Worm (Caenorhabditis elegans) whole organism, early embryonic: Measurements from ENCODE around the gene Y38H6A.3.
"Not testable (repeated sequence)": the region's sequence is repeated elsewhere in the genome, so short reads cannot be mapped to it uniquely, and the experiment has no call there.

ENCODE experiments used
- B0310.2 ChIP-seq: sonication (generic microtip); optimal IDR thresholded peaks from 2 replicates; lab custom pipeline; 2016; ENCODE audit warnings: mild to moderate bottlenecking, missing genetic modification characterization, missing compliant biosample characterization
- F13C5.2 ChIP-seq: sonication (generic microtip); optimal IDR thresholded peaks from 2 replicates; lab custom pipeline; 2017; ENCODE audit warnings: mild to moderate bottlenecking, missing genetic modification characterization, inconsistent platforms, missing compliant biosample characterization
- aly-1 ChIP-seq: sonication (generic microtip); optimal IDR thresholded peaks from 2 replicates; lab custom pipeline; 2016; ENCODE audit warnings: missing genetic modification characterization, missing compliant biosample characterization
- ama-1 ChIP-seq: fragments of 150-350 bp; optimal IDR thresholded peaks from 2 replicates; lab custom pipeline; 2014
- ceh-13 ChIP-seq: fragments of 200-800 bp; sonication (Bioruptor generic); optimal IDR thresholded peaks from 2 replicates; lab custom pipeline; 2018; ENCODE audit warnings: mild to moderate bottlenecking, missing genetic modification characterization, missing compliant biosample characterization
- ceh-36 ChIP-seq: sonication (generic microtip); optimal IDR thresholded peaks from 2 replicates; lab custom pipeline; 2016; ENCODE audit warnings: missing genetic modification characterization, inconsistent platforms, missing compliant biosample characterization
- ets-7 ChIP-seq: sonication (generic microtip); optimal IDR thresholded peaks from 2 replicates; lab custom pipeline; 2016; ENCODE audit warnings: missing genotype, missing genetic modification characterization, missing compliant biosample characterization
- flt-1 ChIP-seq: fragments of 200-800 bp; sonication (Bioruptor generic); IDR thresholded peaks from 2 replicates; pipeline ENCODE4 v1.3.6; 2022; ENCODE audit warnings: missing genetic modification characterization, missing compliant biosample characterization
- hmbx-1 ChIP-seq: sonication (generic microtip); optimal IDR thresholded peaks from 2 replicates; lab custom pipeline; 2016; ENCODE audit warnings: mild to moderate bottlenecking, missing genetic modification characterization, missing compliant biosample characterization
- hmg-4 ChIP-seq: fragments of 200-800 bp; sonication (Bioruptor generic); optimal IDR thresholded peaks from 2 replicates; lab custom pipeline; 2018; ENCODE audit warnings: mild to moderate bottlenecking, missing genetic modification characterization, missing compliant biosample characterization
- hnd-1 ChIP-seq: sonication (generic microtip); optimal IDR thresholded peaks from 2 replicates; lab custom pipeline; 2016; ENCODE audit warnings: missing genetic modification characterization, missing compliant biosample characterization
- pes-1 ChIP-seq: fragments of 200-800 bp; sonication (Bioruptor generic); IDR thresholded peaks from 2 replicates; pipeline ENCODE4 v1.3.6; 2022; ENCODE audit warnings: missing genetic modification reagents, missing genetic modification characterization, missing compliant biosample characterization
- scrt-1 ChIP-seq: fragments of 200-800 bp; sonication (Bioruptor generic); IDR thresholded peaks from 2 replicates; pipeline ENCODE4 v1.3.6; 2022; ENCODE audit warnings: missing genetic modification characterization, missing compliant biosample characterization
- sea-1 ChIP-seq: fragments of 200-800 bp; sonication (Bioruptor generic); conservative IDR thresholded peaks from 2 replicates; pipeline ENCODE4 v1.3.6; 2022; ENCODE audit warnings: missing genetic modification characterization, missing compliant biosample characterization
- tbx-11 ChIP-seq: fragments of 200-800 bp; sonication (Bioruptor generic); IDR thresholded peaks from 2 replicates; pipeline ENCODE4 v1.3.6; 2022; ENCODE audit warnings: missing genetic modification characterization, missing compliant biosample characterization
- tbx-37 ChIP-seq: fragments of 200-800 bp; sonication (Bioruptor generic); conservative IDR thresholded peaks from 2 replicates; pipeline ENCODE4 v1.3.6; 2022; ENCODE audit warnings: missing genetic modification reagents, missing genetic modification characterization, missing compliant biosample characterization
- tra-4 ChIP-seq: sonication (generic microtip); optimal IDR thresholded peaks from 2 replicates; lab custom pipeline; 2017; ENCODE audit warnings: missing genetic modification characterization, missing compliant biosample characterization

Y38H6A.3 gene

DNA sequence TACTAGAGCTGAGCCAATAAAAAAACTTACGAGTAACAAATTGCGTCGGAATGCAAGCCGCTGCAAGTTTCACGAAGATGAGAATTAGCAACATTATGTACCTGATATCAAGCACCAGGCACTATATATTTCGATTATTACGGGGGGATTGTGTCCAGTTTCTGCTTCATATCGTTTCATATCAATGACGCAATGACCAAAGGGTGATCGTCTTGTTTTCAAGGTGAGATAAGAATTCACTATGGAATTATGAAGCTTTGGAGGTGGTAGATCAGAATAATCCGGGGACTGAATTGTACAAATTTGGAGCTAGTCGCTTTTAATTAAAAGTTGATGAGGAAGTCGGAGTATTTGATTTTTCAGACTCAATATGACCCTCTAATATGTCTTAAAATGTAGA is 21.9 kb downstream of the Y38H6A.3 start, which contains the start of gene K02E2.8:
K02E2.8 (minus strand) TSS at position 101 of the 400 bp plus-strand sequence.
- TF ChIP-seq hmbx-1 (tag; lab: Kevin White, UChicago) (no peak), ceh-36 (tag; lab: Kevin White, UChicago) (no peak), F13C5.2 (tag; lab: Kevin White, UChicago) (no peak), scrt-1 (no peak), B0310.2 (no peak), ama-1 (no peak), hnd-1 (tag; lab: Kevin White, UChicago) (no peak), pes-1 (no peak), tbx-11 (GFP tag; lab: Robert Waterston, UW) (no peak), tbx-37 (GFP tag; lab: Robert Waterston, UW) (no peak), tra-4 (tag; lab: Kevin White, UChicago) (no peak), ets-7 (tag; lab: Kevin White, UChicago) (no peak), sea-1 (GFP tag; lab: Robert Waterston, UW) (no peak), aly-1 (tag; lab: Kevin White, UChicago) (no peak), hmg-4 (no peak), ceh-13 (GFP tag; lab: Kevin White, UChicago) (no peak), flt-1 (no peak)

DNA sequence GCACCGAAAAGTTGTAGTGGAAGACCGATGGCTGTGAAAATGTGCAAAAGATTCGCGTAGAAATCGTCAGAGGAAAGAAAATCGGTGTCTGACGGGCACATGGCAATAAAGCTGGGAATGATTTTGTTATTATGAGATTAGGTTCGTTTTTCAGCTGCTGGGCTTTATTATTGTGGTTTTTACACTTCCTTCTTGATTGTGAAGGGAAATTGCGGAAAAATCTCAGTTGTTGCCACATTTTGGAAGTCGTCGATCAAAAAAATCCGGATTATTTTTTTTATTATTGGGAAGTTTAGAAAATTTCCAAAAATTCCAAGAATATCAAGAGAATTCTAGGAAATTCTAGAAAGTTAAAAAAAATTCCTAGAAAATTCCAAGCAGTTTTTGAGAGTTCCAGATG is 24.2 kb downstream of the Y38H6A.3 start, which contains the start of gene srh-177:
srh-177 (minus strand) TSS at position 101 of the 400 bp plus-strand sequence.
- TF ChIP-seq ceh-13 (GFP tag; lab: Kevin White, UChicago); ceh-36 (tag; lab: Kevin White, UChicago); ets-7 (tag; lab: Kevin White, UChicago): not testable (repeated sequence)

DNA sequence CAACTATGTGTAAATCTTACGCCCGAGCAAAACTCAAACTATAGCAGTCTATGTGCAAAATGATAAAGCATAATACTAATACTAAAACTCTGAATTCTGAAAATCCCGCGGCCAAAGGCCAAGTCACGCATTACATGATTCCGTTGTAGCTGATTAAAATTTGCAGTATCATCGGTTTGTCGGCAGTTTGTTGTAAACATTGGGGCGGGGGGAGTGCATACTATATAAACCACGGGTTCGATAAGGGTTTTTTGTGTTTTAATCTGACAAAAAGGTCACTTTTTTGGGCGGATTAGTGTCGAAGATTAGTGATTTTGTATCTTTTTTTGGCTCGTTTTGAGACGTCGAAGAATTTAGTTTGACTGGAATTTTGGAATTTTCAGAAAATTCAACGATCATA is 29.5 kb downstream of the Y38H6A.3 start:
- TF ChIP-seq tbx-37 (GFP tag; lab: Robert Waterston, UW) (no peak), pes-1 (no peak), ama-1 (no peak), flt-1 (no peak), ceh-36 (tag; lab: Kevin White, UChicago) (no peak), hmbx-1 (tag; lab: Kevin White, UChicago) (no peak), aly-1 (tag; lab: Kevin White, UChicago) (no peak), sea-1 (GFP tag; lab: Robert Waterston, UW) (no peak), ets-7 (tag; lab: Kevin White, UChicago) (no peak), ceh-13 (GFP tag; lab: Kevin White, UChicago) (no peak), F13C5.2 (tag; lab: Kevin White, UChicago) (no peak), scrt-1 (no peak), tra-4 (tag; lab: Kevin White, UChicago) (no peak), tbx-11 (GFP tag; lab: Robert Waterston, UW) (no peak), hmg-4 (no peak), hnd-1 (tag; lab: Kevin White, UChicago) (no peak), B0310.2 (no peak)

DNA sequence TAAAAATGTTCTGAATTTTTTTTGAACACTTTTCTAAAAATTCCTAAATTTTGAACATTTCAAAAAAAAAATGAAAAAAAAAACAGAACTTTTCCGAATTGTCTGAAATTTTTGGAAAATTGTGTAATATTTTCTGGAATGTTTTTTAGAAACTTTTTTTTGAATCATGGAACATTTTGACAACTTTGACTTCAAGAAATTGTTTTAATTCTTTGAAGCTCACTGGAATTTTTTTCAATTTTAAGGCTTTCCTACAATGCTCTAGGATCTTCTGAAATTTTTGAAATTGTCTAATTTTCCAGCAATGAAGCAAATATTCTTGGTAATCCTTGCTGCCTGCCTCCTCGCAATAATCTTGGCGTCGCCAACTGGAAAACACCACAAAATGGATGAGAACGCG is 30.2 kb downstream of the Y38H6A.3 start, which contains the start of gene ins-35:
ins-35 (plus strand) TSS at position 301 of the 400 bp plus-strand sequence.
- no peak for TF ChIP-seq tbx-11 (GFP tag; lab: Robert Waterston, UW)

DNA sequence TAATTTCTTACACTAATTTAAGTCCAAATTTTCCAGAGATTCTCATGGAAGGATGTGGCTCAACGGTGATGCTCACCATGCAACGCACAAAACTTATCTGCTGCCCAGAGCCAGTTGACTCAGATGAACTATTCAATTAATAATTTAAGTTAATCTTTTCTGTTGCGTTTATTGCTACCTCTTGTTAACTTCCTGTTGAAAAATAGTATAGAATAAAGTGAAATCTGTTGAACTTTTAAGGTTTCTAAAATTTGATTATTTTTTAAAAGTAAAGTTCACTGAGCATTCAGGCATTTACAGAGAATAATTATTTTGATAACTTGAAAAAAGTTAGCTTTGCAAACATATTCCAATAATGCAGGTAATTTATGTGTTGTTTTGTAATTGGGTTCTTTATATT is 31.1 kb downstream of the Y38H6A.3 start:
- TF ChIP-seq hmg-4 (no peak), sea-1 (GFP tag; lab: Robert Waterston, UW) (no peak), F13C5.2 (tag; lab: Kevin White, UChicago) (no peak), ama-1 (no peak), flt-1 (no peak), ceh-13 (GFP tag; lab: Kevin White, UChicago) (no peak), hmbx-1 (tag; lab: Kevin White, UChicago) (no peak), tbx-37 (GFP tag; lab: Robert Waterston, UW) (no peak), tbx-11 (GFP tag; lab: Robert Waterston, UW) (no peak), pes-1 (no peak)

DNA sequence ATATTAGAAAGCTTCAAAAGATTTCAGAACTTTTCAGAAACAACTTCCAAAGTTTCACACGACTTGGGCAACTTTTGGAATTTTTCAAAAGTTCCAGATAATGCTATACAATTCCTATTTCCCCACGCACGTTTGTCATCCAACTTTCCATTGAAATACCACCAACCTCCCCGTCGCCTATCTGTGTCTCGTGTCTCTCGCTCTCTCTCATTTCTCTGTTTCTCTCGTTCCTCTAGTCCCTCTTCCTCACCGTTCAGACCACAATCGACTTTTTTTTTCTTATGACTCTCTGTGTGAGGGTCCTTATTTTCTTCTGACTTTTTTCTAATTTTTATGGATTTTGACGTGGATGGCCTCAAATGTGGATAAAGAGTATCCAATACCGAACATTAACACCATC is 35.3 kb downstream of the Y38H6A.3 start, which contains the start of gene K02E2.6:
K02E2.6 (plus strand) TSS at position 242 of the 400 bp plus-strand sequence.
- TF ChIP-seq F13C5.2 (tag; lab: Kevin White, UChicago) (peak; percentile 13), tbx-37 (GFP tag; lab: Robert Waterston, UW) (no peak), ama-1 (no peak)

DNA sequence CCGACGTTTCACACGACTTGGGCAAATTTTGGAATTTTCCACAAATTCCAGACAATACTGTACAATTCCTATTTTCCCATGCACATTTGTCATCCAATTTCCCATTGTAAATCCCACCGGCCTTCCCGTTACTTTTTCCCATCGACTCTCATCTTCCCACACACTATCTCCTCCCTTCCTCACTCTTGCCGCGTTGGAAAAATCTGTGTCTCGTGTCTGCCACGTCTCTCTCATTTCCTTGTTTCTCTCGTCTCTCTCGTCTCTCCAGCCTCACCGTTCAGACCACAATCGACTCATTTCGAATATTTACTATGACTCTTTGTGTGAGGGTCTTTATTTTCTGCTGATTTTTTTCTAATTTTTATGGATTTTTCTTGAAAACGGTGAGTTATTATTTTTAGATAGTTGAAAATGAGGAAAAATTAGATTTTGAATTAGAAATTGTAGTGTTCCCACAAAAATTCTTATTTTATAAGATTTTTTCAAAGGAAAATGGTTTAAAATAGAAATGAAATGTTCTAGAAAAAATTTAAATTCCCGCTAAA is 38.1 kb downstream of the Y38H6A.3 start, which contains the start of gene K02E2.11:
K02E2.11 (plus strand) TSS at position 251 of the 545 bp plus-strand sequence.
- TF ChIP-seq hmg-4: peak; percentile 3
- TF ChIP-seq tra-4 (tag; lab: Kevin White, UChicago): no peak
- peak; percentile 69 for TF ChIP-seq F13C5.2 (tag; lab: Kevin White, UChicago)
- no peak for TF ChIP-seq sea-1 (GFP tag; lab: Robert Waterston, UW)
- no peak for TF ChIP-seq ceh-36 (tag; lab: Kevin White, UChicago)
- TF ChIP-seq tbx-37 (GFP tag; lab: Robert Waterston, UW): no peak
- TF ChIP-seq ceh-13 (GFP tag; lab: Kevin White, UChicago): no peak

DNA sequence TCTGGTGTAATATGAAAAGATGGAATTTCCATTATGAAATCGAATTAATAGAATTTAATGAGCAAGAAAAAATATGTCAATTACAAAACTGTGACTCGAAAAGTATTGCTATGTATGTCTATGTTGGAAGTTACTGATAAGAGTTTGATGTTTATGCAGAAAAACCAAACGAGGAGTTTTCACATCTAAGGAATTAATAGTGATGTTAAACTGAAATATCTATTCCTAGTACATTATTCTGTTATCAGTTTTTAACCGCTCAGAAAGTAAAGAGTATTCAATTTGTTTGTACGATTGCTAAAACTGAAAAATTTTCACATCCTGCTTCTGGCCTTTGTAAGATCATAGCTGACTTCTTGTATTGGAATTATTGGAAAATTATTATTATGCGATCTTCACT is 42.0 kb downstream of the Y38H6A.3 start, which contains the start of gene K02E2.7:
K02E2.7 (minus strand) TSS at position 101 of the 400 bp plus-strand sequence.
- TF ChIP-seq aly-1 (tag; lab: Kevin White, UChicago) (no peak), tra-4 (tag; lab: Kevin White, UChicago) (no peak), B0310.2 (no peak), hmbx-1 (tag; lab: Kevin White, UChicago) (no peak), scrt-1 (no peak), F13C5.2 (tag; lab: Kevin White, UChicago) (no peak), flt-1 (no peak), ceh-13 (GFP tag; lab: Kevin White, UChicago) (no peak), tbx-37 (GFP tag; lab: Robert Waterston, UW) (no peak), sea-1 (GFP tag; lab: Robert Waterston, UW) (no peak), ama-1 (no peak), pes-1 (no peak), ets-7 (tag; lab: Kevin White, UChicago) (no peak), hmg-4 (no peak), hnd-1 (tag; lab: Kevin White, UChicago) (no peak), ceh-36 (tag; lab: Kevin White, UChicago) (no peak), tbx-11 (GFP tag; lab: Robert Waterston, UW) (no peak)
